Fruit fly (Drosophila melanogaster): ENCODE data around the gene CG15580.

DNA sequence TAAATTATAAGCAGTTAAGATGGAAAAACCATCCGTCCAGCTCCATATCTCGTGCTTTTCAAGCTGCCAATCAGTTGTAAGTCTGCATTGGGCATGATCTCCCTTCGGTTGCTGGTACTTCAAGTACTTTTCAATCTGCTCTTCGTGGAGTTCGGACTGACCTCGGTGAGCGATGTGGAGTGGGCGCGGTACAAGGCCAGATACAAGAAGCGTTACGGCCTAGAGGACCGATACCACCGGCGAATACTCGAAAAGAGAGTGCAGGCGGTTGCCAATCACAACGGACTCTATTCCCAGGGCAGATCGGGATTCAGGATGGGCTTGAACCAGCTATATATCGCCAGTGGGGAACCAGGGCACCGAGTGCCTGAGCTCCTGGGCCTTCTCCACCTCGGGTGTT, 29.7 kb downstream of the CG15580 start:
- no peak for TF ChIP-seq psq (optimal IDR thresholded peaks at IDR 0.05)
- no peak for TF ChIP-seq Dll (optimal IDR thresholded peaks at IDR 0.05)

All from whole organism.